Fruit fly (Drosophila melanogaster): ENCODE data around the gene Top2.

Gene Top2

dm6 chr2L:19413118-19413893 lies 40.0 kb downstream of the Top2 start (continued):
- TF ChIP-seq ash1 (GFP tag; optimal IDR thresholded peaks at IDR 0.05) (no peak), CG17186 (GFP tag; optimal IDR thresholded peaks at IDR 0.05) (no peak), org-1 (GFP tag; optimal IDR thresholded peaks at IDR 0.05) (no peak), vnd (GFP tag; IDR thresholded peaks at IDR 0.05; ENCODE audit: partially characterized antibody) (no peak), CG7271 (tag; optimal IDR thresholded peaks at IDR 0.05) (no peak), grn (GFP tag; optimal IDR thresholded peaks at IDR 0.05) (no peak), Optix (GFP tag; IDR thresholded peaks at IDR 0.05) (no peak), CG5180 (GFP tag; optimal IDR thresholded peaks at IDR 0.05) (no peak), sqz (GFP tag; optimal IDR thresholded peaks at IDR 0.05) (no peak), D (optimal IDR thresholded peaks at IDR 0.05) (no peak), D (GFP tag; optimal IDR thresholded peaks at IDR 0.05) (no peak), sima (GFP tag; optimal IDR thresholded peaks at IDR 0.05) (no peak), danr (GFP tag; IDR thresholded peaks at IDR 0.05) (no peak), CG9932 (GFP tag; IDR thresholded peaks at IDR 0.05) (no peak), CG1603 (tag; optimal IDR thresholded peaks at IDR 0.05) (no peak), Hr78 (GFP tag; optimal IDR thresholded peaks at IDR 0.05) (peak in 1 of 2 experiments; percentile 46), CG15073 (GFP tag; optimal IDR thresholded peaks at IDR 0.05) (no peak), Mrtf (GFP tag; IDR thresholded peaks at IDR 0.05) (no peak), emc (GFP tag; optimal IDR thresholded peaks at IDR 0.05) (no peak), CG43689 (GFP tag; IDR thresholded peaks at IDR 0.05) (no peak), kay (GFP tag; optimal IDR thresholded peaks at IDR 0.05) (no peak), ac (GFP tag; optimal IDR thresholded peaks at IDR 0.05) (no peak), CG2202 (tag; optimal IDR thresholded peaks at IDR 0.05) (no peak), disco-r (GFP tag; optimal IDR thresholded peaks at IDR 0.05) (no peak), CG4282 (GFP tag; optimal IDR thresholded peaks at IDR 0.05) (no peak), bowl (GFP tag; IDR thresholded peaks at IDR 0.05) (no peak), Med (GFP tag) (peak; percentile 0), az2 (GFP tag; optimal IDR thresholded peaks at IDR 0.05) (no peak), H2.0 (GFP tag; IDR thresholded peaks at IDR 0.05) (no peak), CG12071 (GFP tag; optimal IDR thresholded peaks at IDR 0.05) (no peak), CG12219 (GFP tag; optimal IDR thresholded peaks at IDR 0.05) (no peak), croc (GFP tag; conservative IDR thresholded peaks at IDR 0.05) (no peak), CG8281 (tag; optimal IDR thresholded peaks at IDR 0.05) (no peak), CG11504 (tag; optimal IDR thresholded peaks at IDR 0.05) (no peak), Vsx1 (GFP tag; optimal IDR thresholded peaks at IDR 0.05) (no peak), CG7987 (GFP tag; optimal IDR thresholded peaks at IDR 0.05) (no peak), CG3065 (GFP tag; optimal IDR thresholded peaks at IDR 0.05) (no peak), CG2678 (tag; optimal IDR thresholded peaks at IDR 0.05) (peak; percentile 9), CG12299 (tag; optimal IDR thresholded peaks at IDR 0.05) (no peak), Hey (tag; optimal IDR thresholded peaks at IDR 0.05) (no peak), onecut (GFP tag; IDR thresholded peaks at IDR 0.05) (no peak), CG12769 (tag; optimal IDR thresholded peaks at IDR 0.05) (peak; percentile 45), CG31441 (GFP tag; IDR thresholded peaks at IDR 0.05) (no peak), HLH4C (GFP tag; IDR thresholded peaks at IDR 0.05; ENCODE audit: partially characterized antibody) (no peak), CG10209 (GFP tag; optimal IDR thresholded peaks at IDR 0.05) (no peak), hth (optimal IDR thresholded peaks at IDR 0.05) (no peak), Sin3A (optimal IDR thresholded peaks at IDR 0.05) (no peak), CG4820 (GFP tag; optimal IDR thresholded peaks at IDR 0.05) (no peak), CG10654 (GFP tag; optimal IDR thresholded peaks at IDR 0.05) (no peak), knrl (GFP tag; IDR thresholded peaks at IDR 0.05; ENCODE audit: partially characterized antibody) (no peak), CG7928 (GFP tag; optimal IDR thresholded peaks at IDR 0.05) (no peak)

Measured in whole organism, embryonic.